Fruit fly (Drosophila melanogaster) whole organism, prepupa: ENCODE data around the gene CG11779.

Experiments
- Blimp-1 ChIP-seq: fragments of 200-800 bp; sonication (Bioruptor generic); optimal IDR thresholded peaks from 3 replicates; lab custom pipeline; 2017; ENCODE audit warnings: missing biosample characterization, missing genetic modification characterization, mild to moderate bottlenecking, moderate library complexity, missing genetic modification reagents
- CG10631 ChIP-seq: fragments of 200-800 bp; sonication (Bioruptor generic); optimal IDR thresholded peaks from 2 replicates; lab custom pipeline; 2016; ENCODE audit warnings: missing biosample characterization, missing genetic modification characterization
- CG11294 ChIP-seq: fragments of 200-800 bp; sonication (Bioruptor generic); IDR thresholded peaks from 2 replicates; pipeline ENCODE4 v1.3.6; 2022; ENCODE audit warnings: missing biosample characterization, missing genetic modification characterization
- CG11762 ChIP-seq: fragments of 200-800 bp; sonication (Bioruptor generic); optimal IDR thresholded peaks from 3 replicates; lab custom pipeline; 2016; ENCODE audit warnings: missing biosample characterization, missing genetic modification characterization; ENCODE audit not compliant: insufficient read depth
- CG11902 ChIP-seq: fragments of 200-800 bp; sonication (Bioruptor generic); optimal IDR thresholded peaks from 3 replicates; lab custom pipeline; 2016; ENCODE audit warnings: missing biosample characterization, missing genetic modification characterization
- CG15336 ChIP-seq: fragments of 200-800 bp; sonication (Bioruptor generic); IDR thresholded peaks from 2 replicates; pipeline ENCODE4 v1.3.6; 2022; ENCODE audit warnings: missing biosample characterization, missing genetic modification characterization
- CG16779 ChIP-seq: fragments of 200-800 bp; sonication (Bioruptor generic); optimal IDR thresholded peaks from 3 replicates; lab custom pipeline; 2017; ENCODE audit warnings: missing biosample characterization, mild to moderate bottlenecking, missing genetic modification characterization
- CG3032 ChIP-seq: fragments of 200-800 bp; optimal IDR thresholded peaks from 2 replicates; lab custom pipeline; 2019; ENCODE audit warnings: missing biosample characterization, mild to moderate bottlenecking, missing genetic modification characterization, moderate library complexity
- CG31627 ChIP-seq: fragments of 200-800 bp; sonication (Bioruptor generic); optimal IDR thresholded peaks from 3 replicates; lab custom pipeline; 2016; ENCODE audit warnings: missing biosample characterization, missing genetic modification characterization
- CG32006 ChIP-seq: fragments of 200-800 bp; sonication (Bioruptor generic); optimal IDR thresholded peaks from 3 replicates; lab custom pipeline; 2017; ENCODE audit warnings: missing biosample characterization, mild to moderate bottlenecking, missing genetic modification characterization
- CG34406 ChIP-seq: fragments of 200-800 bp; sonication (Bioruptor generic); optimal IDR thresholded peaks from 3 replicates; lab custom pipeline; 2016; ENCODE audit warnings: missing biosample characterization, missing genetic modification characterization
- CG3919 ChIP-seq: fragments of 200-800 bp; sonication (Bioruptor generic); optimal IDR thresholded peaks from 3 replicates; lab custom pipeline; 2016; ENCODE audit warnings: missing biosample characterization, missing genetic modification characterization
- CG4318 ChIP-seq: fragments of 200-800 bp; sonication (Bioruptor generic); optimal IDR thresholded peaks from 3 replicates; lab custom pipeline; 2017; ENCODE audit warnings: missing biosample characterization, mild to moderate bottlenecking, missing genetic modification characterization
- CG6163 ChIP-seq: fragments of 200-800 bp; sonication (Bioruptor generic); IDR thresholded peaks from 3 replicates; pipeline ENCODE4 v1.3.6; 2022; ENCODE audit warnings: missing biosample characterization, missing genetic modification characterization
- CG6276 ChIP-seq: fragments of 200-800 bp; sonication (Bioruptor generic); optimal IDR thresholded peaks from 2 replicates; lab custom pipeline; 2017; ENCODE audit warnings: missing biosample characterization, mild to moderate bottlenecking, missing genetic modification characterization
- CG6808 ChIP-seq: fragments of 200-800 bp; sonication (Bioruptor generic); optimal IDR thresholded peaks from 3 replicates; lab custom pipeline; 2017; ENCODE audit warnings: missing biosample characterization, missing genetic modification characterization, mild to moderate bottlenecking, moderate library complexity, missing genetic modification reagents
- CG6854 ChIP-seq: fragments of 200-800 bp; sonication (Bioruptor generic); optimal IDR thresholded peaks from 2 replicates; lab custom pipeline; 2017; ENCODE audit warnings: missing biosample characterization, mild to moderate bottlenecking, missing genetic modification characterization
- CG7368 ChIP-seq: fragments of 200-800 bp; sonication (Bioruptor generic); optimal IDR thresholded peaks from 3 replicates; lab custom pipeline; 2016; ENCODE audit warnings: missing biosample characterization, missing genetic modification characterization
- CG8319 ChIP-seq: fragments of 200-800 bp; sonication (Bioruptor generic); optimal IDR thresholded peaks from 3 replicates; lab custom pipeline; 2016; ENCODE audit warnings: missing biosample characterization, missing genetic modification characterization
- CG8632 ChIP-seq: fragments of 200-800 bp; sonication (Bioruptor generic); optimal IDR thresholded peaks from 3 replicates; lab custom pipeline; 2016; ENCODE audit warnings: missing biosample characterization, missing genetic modification characterization
- Eip75B ChIP-seq: fragments of 200-800 bp; sonication (Bioruptor generic); optimal IDR thresholded peaks from 3 replicates; lab custom pipeline; 2016; ENCODE audit warnings: missing biosample characterization, missing genetic modification characterization
- Eip78C ChIP-seq: fragments of 200-800 bp; sonication (Bioruptor generic); peaks from one replicate; lab custom pipeline; 2016; ENCODE audit warnings: missing biosample characterization, missing genetic modification characterization
- Ets21C ChIP-seq: fragments of 200-800 bp; sonication (Bioruptor generic); optimal IDR thresholded peaks from 3 replicates; lab custom pipeline; 2016; ENCODE audit warnings: missing biosample characterization, missing genetic modification characterization
- Ets96B ChIP-seq: fragments of 200-800 bp; optimal IDR thresholded peaks from 2 replicates; lab custom pipeline; 2019; ENCODE audit warnings: missing biosample characterization, mild to moderate bottlenecking, missing genetic modification characterization, moderate library complexity
- Hr38 ChIP-seq: sonication (Bioruptor generic); optimal IDR thresholded peaks from 2 replicates; lab custom pipeline; 2016; ENCODE audit warnings: missing biosample characterization, missing genetic modification characterization
- Hr4 ChIP-seq: fragments of 200-800 bp; sonication (Bioruptor generic); optimal IDR thresholded peaks from 3 replicates; lab custom pipeline; 2016; ENCODE audit warnings: missing biosample characterization, missing genetic modification characterization
- Lpt ChIP-seq: fragments of 200-800 bp; sonication (Bioruptor generic); optimal IDR thresholded peaks from 3 replicates; lab custom pipeline; 2016; ENCODE audit warnings: missing biosample characterization, missing genetic modification characterization
- Met ChIP-seq: fragments of 200-800 bp; sonication (Bioruptor generic); optimal IDR thresholded peaks from 3 replicates; lab custom pipeline; 2016; ENCODE audit warnings: missing biosample characterization, missing genetic modification characterization
- OdsH ChIP-seq: fragments of 200-800 bp; sonication (Bioruptor generic); optimal IDR thresholded peaks from 3 replicates; lab custom pipeline; 2016; ENCODE audit warnings: missing biosample characterization, missing genetic modification characterization
- Sox14 ChIP-seq: fragments of 200-800 bp; sonication (Bioruptor generic); optimal IDR thresholded peaks from 3 replicates; lab custom pipeline; 2016; ENCODE audit warnings: missing biosample characterization, missing genetic modification characterization
- achi ChIP-seq: fragments of 200-800 bp; sonication (Bioruptor generic); optimal IDR thresholded peaks from 3 replicates; lab custom pipeline; 2016; ENCODE audit warnings: missing biosample characterization, missing genetic modification characterization
- acj6 ChIP-seq: fragments of 200-800 bp; sonication (Bioruptor generic); optimal IDR thresholded peaks from 3 replicates; lab custom pipeline; 2016; ENCODE audit warnings: missing biosample characterization, missing genetic modification characterization
- cyc ChIP-seq: fragments of 200-800 bp; sonication (Bioruptor generic); optimal IDR thresholded peaks from 3 replicates; lab custom pipeline; 2016; ENCODE audit warnings: missing biosample characterization, missing genetic modification characterization
- dac ChIP-seq: fragments of 200-800 bp; sonication (Bioruptor generic); optimal IDR thresholded peaks from 2 replicates; lab custom pipeline; 2017; ENCODE audit warnings: missing biosample characterization, mild to moderate bottlenecking, missing genetic modification characterization
- dsx ChIP-seq: fragments of 200-800 bp; optimal IDR thresholded peaks from 3 replicates; lab custom pipeline; 2019; ENCODE audit warnings: missing biosample characterization, mild to moderate bottlenecking, missing genetic modification characterization, moderate library complexity; ENCODE audit not compliant: poor library complexity, severe bottlenecking
- eg ChIP-seq: fragments of 200-800 bp; sonication (Bioruptor generic); IDR thresholded peaks from 3 replicates; pipeline ENCODE4 v1.3.6; 2022; ENCODE audit warnings: missing biosample characterization, missing genetic modification characterization
- esn ChIP-seq: fragments of 200-800 bp; sonication (Bioruptor generic); optimal IDR thresholded peaks from 2 replicates; lab custom pipeline; 2016; ENCODE audit warnings: missing biosample characterization, mild to moderate bottlenecking, missing genetic modification characterization, moderate library complexity
- fd59A ChIP-seq: fragments of 200-800 bp; sonication (Bioruptor generic); optimal IDR thresholded peaks from 2 replicates; lab custom pipeline; 2017; ENCODE audit warnings: missing biosample characterization, mild to moderate bottlenecking, missing genetic modification characterization, missing genetic modification reagents
- fd85E ChIP-seq: fragments of 200-800 bp; sonication (Bioruptor generic); optimal IDR thresholded peaks from 3 replicates; lab custom pipeline; 2016; ENCODE audit warnings: missing biosample characterization, missing genetic modification characterization
- fkh ChIP-seq: fragments of 200-800 bp; sonication (Bioruptor generic); optimal IDR thresholded peaks from 3 replicates; lab custom pipeline; 2017; ENCODE audit warnings: missing biosample characterization, mild to moderate bottlenecking, missing genetic modification characterization, moderate library complexity
- lz ChIP-seq: fragments of 200-800 bp; sonication (Bioruptor generic); optimal IDR thresholded peaks from 3 replicates; lab custom pipeline; 2016; ENCODE audit warnings: missing biosample characterization, missing genetic modification characterization
- net ChIP-seq: fragments of 200-800 bp; sonication (Bioruptor generic); optimal IDR thresholded peaks from 3 replicates; lab custom pipeline; 2016; ENCODE audit warnings: missing biosample characterization, missing genetic modification characterization
- pdm3 ChIP-seq: fragments of 200-800 bp; sonication (Bioruptor generic); optimal IDR thresholded peaks from 3 replicates; lab custom pipeline; 2016; ENCODE audit warnings: missing biosample characterization, missing genetic modification characterization
- salr ChIP-seq, 2 experiments: fragments of 200-800 bp; sonication (Bioruptor generic); optimal IDR thresholded peaks; 3 replicates each; lab custom pipeline; 2016 to 2018; ENCODE audit warnings: missing biosample characterization in 2 of 2, missing genetic modification characterization in 2 of 2, mild to moderate bottlenecking in 1 of 2
- spab ChIP-seq: fragments of 200-800 bp; sonication (Bioruptor generic); optimal IDR thresholded peaks from 2 replicates; lab custom pipeline; 2017; ENCODE audit warnings: missing biosample characterization, mild to moderate bottlenecking, missing genetic modification characterization, missing genetic modification reagents
- ss ChIP-seq, 2 experiments: fragments of 200-800 bp; sonication (Bioruptor generic); optimal IDR thresholded peaks; 2 replicates in 1 of 2; 3 replicates in 1 of 2; lab custom pipeline; 2017 to 2018; ENCODE audit warnings: mild to moderate bottlenecking in 2 of 2, missing biosample characterization in 2 of 2, missing genetic modification characterization in 2 of 2, moderate library complexity in 1 of 2
- svp ChIP-seq: fragments of 200-800 bp; sonication (Bioruptor generic); peaks from one replicate; lab custom pipeline; 2016; ENCODE audit warnings: missing biosample characterization, missing genetic modification characterization
- topi ChIP-seq: fragments of 200-800 bp; sonication (Bioruptor generic); optimal IDR thresholded peaks from 3 replicates; lab custom pipeline; 2016; ENCODE audit warnings: missing biosample characterization, missing genetic modification characterization
- vri ChIP-seq: fragments of 200-800 bp; sonication (Bioruptor generic); optimal IDR thresholded peaks from 3 replicates; lab custom pipeline; 2016; ENCODE audit warnings: missing biosample characterization, mild to moderate bottlenecking, missing genetic modification characterization

CG11779 gene

DNA sequence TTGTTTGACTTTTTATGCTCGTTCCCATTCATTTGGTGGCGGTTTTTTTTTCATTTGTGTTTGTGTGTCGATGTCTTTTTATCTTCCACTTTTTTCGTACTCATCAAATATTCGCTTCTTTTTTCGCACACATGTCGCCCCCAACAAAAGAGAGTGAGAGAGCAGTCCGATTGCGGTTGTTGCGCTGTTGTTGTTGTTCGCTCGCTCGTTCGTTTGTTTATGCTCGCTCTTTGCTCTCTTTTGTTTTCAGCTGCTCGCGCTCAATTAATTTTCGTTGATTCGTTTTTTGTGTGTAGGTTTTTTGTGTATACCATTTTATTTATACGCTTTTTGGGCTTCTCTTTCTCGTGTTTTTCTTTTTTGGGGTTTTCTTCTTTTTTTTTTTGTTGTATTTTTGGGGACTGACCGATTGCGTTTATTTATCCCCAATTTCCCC, 6.0 kb upstream of the CG11779 start (continued):
- no peak for TF ChIP-seq spab (GFP tag; lab: Kevin White, UChicago)
- peak; percentile 42 for TF ChIP-seq CG16779 (tag; lab: Kevin White, UChicago)
- TF ChIP-seq esn (GFP tag; lab: Kevin White, UChicago): no peak
- TF ChIP-seq dac (GFP tag; lab: Kevin White, UChicago): no peak
- TF ChIP-seq CG11762 (GFP tag; lab: Kevin White, UChicago): no peak
- TF ChIP-seq cyc (GFP tag; lab: Kevin White, UChicago): no peak
- TF ChIP-seq CG8319 (GFP tag; lab: Kevin White, UChicago): no peak

DNA sequence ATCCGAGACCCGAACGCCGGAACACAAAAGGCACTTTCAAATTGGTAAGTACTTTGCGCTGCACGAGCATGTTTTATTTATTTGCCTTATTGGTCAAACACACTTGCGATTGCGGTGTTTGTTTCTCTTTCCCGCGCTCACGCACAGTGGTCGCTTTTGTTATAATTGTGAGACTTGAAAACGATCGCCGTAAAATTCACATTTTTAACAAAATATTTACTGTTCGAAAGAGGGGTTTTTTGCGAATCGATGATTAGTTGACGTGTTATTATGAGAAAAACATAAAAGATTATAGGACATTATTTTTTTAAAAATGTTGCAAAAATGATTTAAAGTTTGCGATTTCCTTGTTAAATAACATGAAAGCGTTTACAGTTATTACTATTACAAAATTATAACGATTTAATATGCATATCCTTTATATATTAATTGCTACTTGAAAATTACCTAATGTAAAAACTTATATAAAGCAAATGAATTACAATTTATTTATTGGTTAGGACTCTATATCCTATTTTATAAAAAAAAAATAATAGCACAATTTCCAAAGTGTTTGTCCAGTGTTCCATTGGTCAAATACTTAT, 5.3 kb upstream of the CG11779 start:
- peak; percentile 33 for TF ChIP-seq lz (GFP tag; lab: Kevin White, UChicago)
- TF ChIP-seq fd59A (GFP tag; lab: Kevin White, UChicago): no peak
- TF ChIP-seq ss (GFP tag; optimal IDR thresholded peaks at IDR 0.05; lab: Kevin White, UChicago): no peak
- TF ChIP-seq CG31627 (GFP tag; lab: Kevin White, UChicago): peak; percentile 48
- no peak for TF ChIP-seq spab (GFP tag; lab: Kevin White, UChicago)
- peak; percentile 37 for TF ChIP-seq CG6276 (GFP tag; lab: Kevin White, UChicago)
- peak; percentile 70 for TF ChIP-seq CG4318 (GFP tag; lab: Kevin White, UChicago)
- TF ChIP-seq CG3032: peak; percentile 17
- no peak for TF ChIP-seq Ets21C (GFP tag; lab: Kevin White, UChicago)
- TF ChIP-seq CG32006 (GFP tag; lab: Kevin White, UChicago): peak; percentile 77
- TF ChIP-seq dac (GFP tag; lab: Kevin White, UChicago): no peak
- TF ChIP-seq Blimp-1 (GFP tag; lab: Kevin White, UChicago): no peak
- TF ChIP-seq CG15336: no peak
- no peak for TF ChIP-seq vri
- peak; percentile 66 for TF ChIP-seq Met (GFP tag; lab: Kevin White, UChicago)
- TF ChIP-seq dsx (GFP tag; lab: Kevin White, UChicago): no peak
- no peak for TF ChIP-seq CG6808 (GFP tag; lab: Kevin White, UChicago)
- peak; percentile 76 for TF ChIP-seq svp (GFP tag; lab: Kevin White, UChicago)
- TF ChIP-seq CG11902 (GFP tag; lab: Kevin White, UChicago): no peak
- TF ChIP-seq Hr4 (GFP tag; lab: Kevin White, UChicago): peak; percentile 61
- peak; percentile 46 for TF ChIP-seq pdm3
- TF ChIP-seq achi: peak; percentile 19
- TF ChIP-seq Sox14 (GFP tag; lab: Kevin White, UChicago): peak; percentile 57
- peak; percentile 86 for TF ChIP-seq Eip78C
- peak in 1 of 2 experiments; percentile 53 for TF ChIP-seq salr (GFP tag; optimal IDR thresholded peaks at IDR 0.05; lab: Kevin White, UChicago)
- peak; percentile 24 for TF ChIP-seq fkh (GFP tag; lab: Kevin White, UChicago)
- TF ChIP-seq CG16779 (tag; lab: Kevin White, UChicago): no peak
- TF ChIP-seq eg (GFP tag; lab: Robert Waterston, UW): peak; percentile 66
- TF ChIP-seq CG8632 (GFP tag; lab: Kevin White, UChicago): no peak
- peak; percentile 47; the same call in 2 of the 3 replicates for TF ChIP-seq CG6163
- TF ChIP-seq Eip75B (GFP tag; lab: Kevin White, UChicago): peak; percentile 34
- no peak for TF ChIP-seq CG7368 (GFP tag; lab: Kevin White, UChicago)
- TF ChIP-seq CG6854 (GFP tag; lab: Kevin White, UChicago): no peak
- TF ChIP-seq Ets96B (tag; lab: Kevin White, UChicago): peak; percentile 29
- peak; percentile 43 for TF ChIP-seq acj6 (GFP tag; lab: Kevin White, UChicago)
- peak; percentile 30 for TF ChIP-seq CG10631 (GFP tag; lab: Kevin White, UChicago)
- peak; percentile 51 for TF ChIP-seq net
- TF ChIP-seq CG3919 (GFP tag; lab: Kevin White, UChicago): peak; percentile 59
- TF ChIP-seq topi (GFP tag; lab: Kevin White, UChicago): peak; percentile 58
- peak; percentile 24 for TF ChIP-seq OdsH (GFP tag; lab: Kevin White, UChicago)
- no peak for TF ChIP-seq CG8319 (GFP tag; lab: Kevin White, UChicago)
- TF ChIP-seq CG34406 (GFP tag; lab: Kevin White, UChicago): peak; percentile 22
- TF ChIP-seq Hr38 (GFP tag; lab: Kevin White, UChicago): no peak
- no peak for TF ChIP-seq CG11294
- no peak for TF ChIP-seq Lpt (GFP tag; lab: Kevin White, UChicago)
- no peak for TF ChIP-seq fd85E
